Fruit fly (Drosophila melanogaster) whole organism, wandering third instar larva: ENCODE results near the gene CG14635.

ENCODE experiments used
- Dfd ChIP-seq: fragments of >200 bp; optimal IDR thresholded peaks from 2 replicates; lab custom pipeline; 2017; ENCODE audit warnings: missing biosample characterization, missing genetic modification characterization
- Hr78 ChIP-seq: fragments of >200 bp; optimal IDR thresholded peaks from 2 replicates; lab custom pipeline; 2017; ENCODE audit warnings: missing biosample characterization, missing genetic modification characterization
- Jra ChIP-seq: sonication (Bioruptor generic); optimal IDR thresholded peaks from 2 replicates; lab custom pipeline; 2016; ENCODE audit warnings: missing biosample characterization, missing genetic modification characterization
- Mio ChIP-seq: sonication (Bioruptor generic); optimal IDR thresholded peaks from 2 replicates; lab custom pipeline; 2016; ENCODE audit warnings: missing biosample characterization, missing genetic modification characterization
- OdsH ChIP-seq: fragments of 200-800 bp; sonication (Bioruptor generic); optimal IDR thresholded peaks from 2 replicates; lab custom pipeline; 2016; ENCODE audit warnings: missing biosample characterization, mild to moderate bottlenecking, missing genetic modification characterization
- dmrt93B ChIP-seq: fragments of 200-800 bp; sonication (Bioruptor generic); optimal IDR thresholded peaks from 2 replicates; lab custom pipeline; 2018; ENCODE audit warnings: missing biosample characterization, mild to moderate bottlenecking, missing genetic modification characterization
- foxo ChIP-seq, 2 experiments: fragments of 200-800 bp; sonication (Bioruptor generic); optimal IDR thresholded peaks; 2 replicates in 1 of 2; 3 replicates in 1 of 2; lab custom pipeline; 2016 to 2017; ENCODE audit warnings: missing biosample characterization in 2 of 2, missing genetic modification characterization in 2 of 2
- fru ChIP-seq: fragments of 200-800 bp; sonication (Bioruptor generic); optimal IDR thresholded peaks from 3 replicates; lab custom pipeline; 2016; ENCODE audit warnings: missing biosample characterization, mild to moderate bottlenecking, missing genetic modification characterization
- h ChIP-seq: fragments of 200-800 bp; sonication (Bioruptor generic); optimal IDR thresholded peaks from 3 replicates; lab custom pipeline; 2016; ENCODE audit warnings: missing biosample characterization, mild to moderate bottlenecking, missing genetic modification characterization
- jim ChIP-seq: fragments of 175-275, 200-325 bp; sonication (Bioruptor generic); optimal IDR thresholded peaks from 2 replicates; lab custom pipeline; 2016; ENCODE audit warnings: missing biosample characterization, mild to moderate bottlenecking, missing genetic modification characterization
- pan ChIP-seq: fragments of >200 bp; optimal IDR thresholded peaks from 2 replicates; lab custom pipeline; 2017
- tai ChIP-seq: sonication (Bioruptor generic); optimal IDR thresholded peaks from 2 replicates; lab custom pipeline; 2016; ENCODE audit warnings: missing biosample characterization, missing genetic modification characterization
- usp ChIP-seq: fragments of >200 bp; optimal IDR thresholded peaks from 2 replicates; lab custom pipeline; 2017; ENCODE audit warnings: missing biosample characterization, missing genetic modification characterization

DNA sequence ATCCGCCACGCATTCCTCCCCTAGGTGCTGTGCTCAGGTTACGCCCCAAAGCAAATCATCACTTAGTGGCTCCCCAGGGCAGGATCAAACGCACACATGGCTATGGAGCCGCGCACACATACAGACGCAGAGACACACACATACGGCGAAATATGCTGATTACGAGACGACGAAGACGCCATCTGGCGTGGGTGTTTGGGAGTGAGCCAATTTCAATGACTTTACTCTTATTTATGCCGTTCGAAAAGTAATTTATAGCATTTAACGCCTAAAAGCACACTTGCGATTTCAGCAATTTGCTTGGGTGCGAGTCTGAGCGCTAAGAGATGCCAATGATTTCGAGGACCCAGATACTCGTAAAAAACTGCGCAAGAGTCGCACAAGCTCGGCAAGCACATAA lies 23.8 kb downstream of the CG14635 start:
- TF ChIP-seq h (no peak), Hr78 (GFP tag; lab: Kevin White, UChicago) (no peak), Dfd (GFP tag; lab: Kevin White, UChicago) (no peak), usp (GFP tag; lab: Kevin White, UChicago) (no peak), dmrt93B (GFP tag; lab: Kevin White, UChicago) (no peak), Jra (no peak), fru (GFP tag; lab: Kevin White, UChicago) (no peak), pan (lab: Kevin White, UChicago) (no peak), tai (GFP tag; lab: Kevin White, UChicago) (no peak), jim (GFP tag; lab: Kevin White, UChicago) (no peak), Mio (GFP tag; lab: Kevin White, UChicago) (no peak), foxo (GFP tag; optimal IDR thresholded peaks at IDR 0.05; lab: Kevin White, UChicago) (no peak), OdsH (GFP tag; lab: Kevin White, UChicago) (no peak)
